Worm (Caenorhabditis elegans): ENCODE measurements around the gene ctsa-4.2.

ctsa-4.2 gene

ce11 chrIII:6612282-6612681 lies at the start of gene ctsa-4.2:
TSS of gene ctsa-4.2 (plus strand) at chrIII:6612528.
- TF ChIP-seq unc-62 (GFP tag; optimal IDR thresholded peaks at IDR 0.05): no peak

DNA sequence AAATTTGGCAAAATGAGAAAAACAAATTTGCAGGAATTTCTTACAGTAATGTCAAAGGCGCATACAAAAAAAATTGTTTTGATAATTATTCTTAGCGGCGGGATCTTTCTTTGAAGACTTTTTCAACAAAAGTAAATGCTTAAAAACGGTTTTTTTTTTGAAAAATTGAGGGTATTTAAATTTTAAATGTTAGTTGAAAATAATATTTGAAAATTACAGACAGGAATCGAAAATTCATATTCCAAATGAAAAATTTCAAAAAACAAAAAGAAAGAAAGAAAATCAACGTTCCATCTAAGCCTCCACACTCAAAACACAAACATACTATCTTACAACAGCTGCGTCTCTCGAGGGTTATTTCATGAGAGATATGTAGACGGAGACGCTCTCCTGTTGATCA lies 35.2 kb upstream of the ctsa-4.2 start:
- no peak for TF ChIP-seq unc-62 (GFP tag; optimal IDR thresholded peaks at IDR 0.05)

DNA sequence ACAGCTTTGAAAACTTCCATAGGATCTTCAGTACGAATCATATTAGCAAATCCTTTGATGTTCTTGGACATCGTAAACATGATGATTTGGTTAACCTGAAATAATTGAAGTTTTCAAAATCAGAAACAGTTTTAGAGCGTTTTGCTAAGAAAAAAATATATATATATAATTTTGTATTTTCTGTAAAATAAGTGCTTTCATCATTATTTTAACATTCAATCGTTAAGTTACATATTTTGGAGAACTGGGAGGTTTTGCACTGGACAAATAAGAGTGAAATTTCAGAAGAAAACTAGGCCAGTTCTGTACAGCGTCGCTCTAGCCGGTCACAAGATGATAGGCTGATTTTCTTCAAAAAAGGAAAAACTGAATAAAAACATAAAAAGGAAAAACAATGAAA lies 33.8 kb upstream of the ctsa-4.2 start, which contains the start of gene F27B3.6:
TSS of gene F27B3.6 (minus strand) at position 101 of the 400 bp plus-strand sequence.
- no peak for TF ChIP-seq unc-62 (GFP tag; optimal IDR thresholded peaks at IDR 0.05)

ce11 chrIII:6579398-6579797 lies 32.9 kb upstream of the ctsa-4.2 start, which contains the start of gene F27B3.8:
TSS of gene F27B3.8 (plus strand) at chrIII:6579698.
- no peak for TF ChIP-seq unc-62 (GFP tag; optimal IDR thresholded peaks at IDR 0.05)

DNA sequence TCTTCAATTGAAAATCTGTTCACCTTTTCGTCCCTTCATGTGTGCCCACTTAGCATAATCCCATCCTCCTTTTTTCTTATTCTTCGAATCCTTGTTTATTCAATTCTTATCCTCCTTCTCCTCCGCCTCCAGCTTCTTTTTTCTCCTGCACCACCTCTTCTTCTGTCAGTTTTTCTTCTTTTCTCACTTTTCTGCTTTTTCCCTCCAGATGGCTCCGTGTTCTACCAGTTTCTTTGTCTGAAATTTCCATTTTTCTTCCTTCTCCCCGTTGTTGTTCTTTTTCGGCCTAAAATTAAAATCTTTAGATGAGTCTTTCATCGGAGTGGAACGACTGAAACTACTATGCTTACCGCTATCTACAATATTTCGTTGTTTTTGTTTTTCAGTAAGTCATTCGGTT lies 30.7 kb upstream of the ctsa-4.2 start, which contains the start of gene acr-21:
TSS of gene acr-21 (plus strand) at position 301 of the 400 bp plus-strand sequence.
- no peak for TF ChIP-seq unc-62 (GFP tag; optimal IDR thresholded peaks at IDR 0.05)

ce11 chrIII:6587564-6587963 lies 24.8 kb upstream of the ctsa-4.2 start, which contains the start of gene ddo-3:
TSS of gene ddo-3 (plus strand) at chrIII:6587864.
- no peak for TF ChIP-seq unc-62 (GFP tag; optimal IDR thresholded peaks at IDR 0.05)

DNA sequence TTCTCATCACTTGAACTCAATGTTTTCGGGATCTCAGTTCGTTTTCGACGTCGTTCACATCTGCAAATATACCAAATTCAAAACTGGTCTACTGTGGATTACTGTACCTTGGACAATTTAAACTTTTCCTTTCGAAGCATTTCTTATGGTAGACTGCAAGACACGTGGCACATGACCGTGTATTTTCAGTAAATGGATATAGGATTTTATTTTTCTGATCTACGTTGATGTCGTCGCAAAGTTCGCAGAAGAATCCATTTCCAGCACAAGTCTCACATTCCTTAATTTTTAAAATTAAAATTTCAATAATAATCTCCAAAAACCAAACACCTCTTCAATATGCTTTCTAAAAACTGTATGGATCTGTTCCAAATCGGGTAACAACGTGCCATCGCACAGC lies 22.8 kb upstream of the ctsa-4.2 start:
- no peak for TF ChIP-seq unc-62 (GFP tag; optimal IDR thresholded peaks at IDR 0.05)

ce11 chrIII:6592075-6592474 lies 20.3 kb upstream of the ctsa-4.2 start, which contains the start of gene F20H11.1:
TSS of gene F20H11.1 (minus strand) at chrIII:6592175.
- no peak for TF ChIP-seq unc-62 (GFP tag; optimal IDR thresholded peaks at IDR 0.05)

- TF ChIP-seq unc-62 (GFP tag; optimal IDR thresholded peaks at IDR 0.05): no peak
Measured at ce11 chrIII:6594069-6594468, 18.3 kb upstream of the ctsa-4.2 start.

ce11 chrIII:6601073-6601472 lies 11.3 kb upstream of the ctsa-4.2 start, which contains the start of gene let-765:
TSS of gene let-765 (minus strand) at chrIII:6601173.
- no peak for TF ChIP-seq unc-62 (GFP tag; optimal IDR thresholded peaks at IDR 0.05)

DNA sequence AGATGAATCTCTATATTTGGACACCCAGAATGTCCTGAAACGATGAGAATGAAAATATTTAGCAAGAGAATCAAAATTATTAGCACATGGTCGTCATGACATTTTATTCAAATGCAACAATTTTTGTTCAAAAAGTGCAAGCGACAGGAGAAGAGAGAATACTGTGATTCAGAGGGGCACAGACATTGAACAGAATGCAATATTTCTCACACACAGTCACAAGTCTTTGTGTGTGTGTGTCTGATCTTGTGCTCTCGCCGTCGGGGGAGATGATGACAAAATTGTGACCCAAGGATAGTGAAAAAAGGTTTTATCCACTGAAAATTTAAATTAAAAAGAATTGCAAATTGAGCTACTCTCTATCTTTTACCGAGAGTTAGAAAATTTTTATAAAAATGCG lies 9.1 kb upstream of the ctsa-4.2 start:
- TF ChIP-seq unc-62 (GFP tag; optimal IDR thresholded peaks at IDR 0.05): no peak

- no peak for TF ChIP-seq unc-62 (GFP tag; optimal IDR thresholded peaks at IDR 0.05)
Measured at ce11 chrIII:6604317-6604716, 8.0 kb upstream of the ctsa-4.2 start.

DNA sequence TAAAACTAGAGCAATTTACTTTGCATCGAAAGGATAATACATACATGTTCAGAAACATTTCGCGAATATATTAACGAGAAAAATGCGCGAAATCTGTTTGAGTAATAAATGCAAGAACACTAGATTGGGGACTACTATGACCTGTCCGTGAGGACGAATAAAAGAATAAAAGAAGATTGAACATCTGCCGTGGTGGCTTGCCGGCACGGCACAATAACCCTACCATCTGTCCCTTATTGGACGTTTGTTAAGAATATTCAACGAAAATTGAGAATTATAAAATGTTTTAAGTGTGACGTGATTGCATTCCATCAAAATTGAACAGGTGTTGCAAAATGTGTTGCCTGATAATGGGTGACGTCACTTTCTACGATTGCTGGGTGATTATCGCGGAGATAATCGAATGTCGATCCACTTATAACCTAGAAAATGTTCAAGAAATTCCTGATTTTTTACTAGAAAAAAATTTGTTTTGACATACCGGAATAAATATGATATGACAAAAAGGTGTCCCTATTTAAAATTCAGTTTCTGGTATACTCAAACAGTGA lies 6.8 kb upstream of the ctsa-4.2 start:
- TF ChIP-seq unc-62 (GFP tag; optimal IDR thresholded peaks at IDR 0.05): no peak

DNA sequence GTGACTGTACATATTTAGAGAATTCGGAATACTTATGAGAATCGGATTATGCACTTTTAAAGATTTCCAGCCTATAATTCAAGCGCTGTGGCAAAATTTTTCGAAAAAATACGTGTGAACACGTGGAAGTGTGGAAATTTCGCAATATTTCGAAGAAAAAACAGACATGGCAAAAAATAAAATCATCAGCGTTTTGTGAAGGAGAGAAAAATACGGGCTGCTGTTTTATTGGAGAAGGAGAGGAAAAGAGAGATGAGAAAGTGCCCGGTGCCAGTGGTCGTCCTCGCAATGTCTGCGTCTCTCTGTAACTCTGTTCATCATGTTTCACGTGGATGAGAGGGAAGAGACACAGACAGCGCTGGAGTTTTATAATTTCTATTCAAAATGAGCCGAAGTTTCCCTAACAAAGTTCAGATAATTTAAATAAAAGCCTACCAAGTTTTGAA lies 6.3 kb upstream of the ctsa-4.2 start:
- no peak for TF ChIP-seq unc-62 (GFP tag; optimal IDR thresholded peaks at IDR 0.05)

DNA sequence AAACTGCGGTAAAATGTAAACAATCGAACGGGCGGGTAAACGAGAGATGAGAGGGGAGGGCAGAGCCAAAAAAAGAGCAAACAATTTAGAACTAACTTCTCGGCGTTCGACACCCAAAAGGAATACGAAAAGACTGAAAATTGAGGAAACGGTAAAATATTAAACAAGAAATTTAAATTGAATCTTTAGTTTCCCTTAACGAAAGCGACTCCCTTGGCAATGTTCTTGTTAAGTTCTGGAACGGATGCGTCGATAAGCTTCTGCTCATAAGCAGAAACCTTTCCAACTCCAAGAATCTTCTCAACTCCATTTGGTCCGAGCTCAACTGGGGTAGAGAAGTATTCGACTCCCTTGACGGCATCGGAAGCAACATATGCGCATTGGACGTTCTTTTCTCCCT lies 5.7 kb upstream of the ctsa-4.2 start:
- TF ChIP-seq unc-62 (GFP tag; optimal IDR thresholded peaks at IDR 0.05): no peak

DNA sequence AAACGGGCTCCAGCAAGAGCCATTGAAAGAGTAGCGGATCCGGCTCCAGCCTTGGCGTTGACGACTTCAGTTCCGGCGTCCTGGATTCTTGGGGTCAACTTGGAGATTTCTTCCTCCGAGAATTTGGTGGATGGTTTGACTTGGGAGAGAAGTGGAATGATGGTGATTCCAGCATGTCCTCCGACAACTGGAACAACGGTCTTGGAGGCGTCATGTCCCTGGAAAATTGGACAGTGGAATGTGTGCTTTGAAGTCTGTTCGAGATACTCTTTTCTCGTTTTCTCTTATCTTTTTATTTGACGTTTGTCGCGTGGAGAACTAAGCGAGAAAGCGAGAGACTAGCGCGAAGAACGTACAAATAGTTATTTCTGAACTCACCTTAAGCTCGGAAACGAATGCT lies 5.3 kb upstream of the ctsa-4.2 start:
- no peak for TF ChIP-seq unc-62 (GFP tag; optimal IDR thresholded peaks at IDR 0.05)

ce11 chrIII:6607646-6608045 lies 4.7 kb upstream of the ctsa-4.2 start:
- no peak for TF ChIP-seq unc-62 (GFP tag; optimal IDR thresholded peaks at IDR 0.05)
